Fruit fly (Drosophila melanogaster) Kc167 (cell line): Measurements from ENCODE around the gene Lgr1.

Experiments
- Myc ChIP-seq: fragments of >200 bp; optimal IDR thresholded peaks from 2 replicates; lab custom pipeline; 2017; ENCODE audit warnings: missing external identifiers
- Sin3A ChIP-seq: fragments of >200 bp; optimal IDR thresholded peaks from 2 replicates; lab custom pipeline; 2018; ENCODE audit warnings: missing external identifiers
- h ChIP-seq: fragments of >200 bp; optimal IDR thresholded peaks from 3 replicates; lab custom pipeline; 2018; ENCODE audit warnings: missing external identifiers
- psq ChIP-seq: fragments of >200 bp; optimal IDR thresholded peaks from 2 replicates; lab custom pipeline; 2017; ENCODE audit warnings: missing external identifiers
- ttk ChIP-seq: sonication (Bioruptor generic); optimal IDR thresholded peaks from 2 replicates; lab custom pipeline; 2017; ENCODE audit warnings: missing external identifiers

DNA sequence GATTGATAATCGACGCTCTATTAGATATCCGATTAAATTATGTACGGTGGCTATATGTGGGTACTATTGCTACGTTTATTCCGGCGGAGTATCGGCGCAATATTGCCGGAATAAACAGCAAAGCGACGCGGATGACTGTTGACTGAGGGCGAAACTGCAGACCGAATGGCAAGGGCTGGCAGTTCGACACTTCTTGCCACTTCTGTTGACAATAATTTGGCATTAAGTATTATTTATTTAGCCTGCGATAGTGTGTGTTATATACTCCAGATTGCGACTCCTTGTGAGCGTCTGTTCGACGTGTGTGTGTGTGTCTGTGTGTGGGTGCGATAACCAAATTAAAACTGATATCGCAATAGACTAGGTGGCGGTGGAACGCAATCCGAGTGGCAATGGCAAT, 33.3 kb downstream of the Lgr1 start:
- TF ChIP-seq h (lab: Kevin White, UChicago) = no peak
- no peak for TF ChIP-seq Sin3A (lab: Kevin White, UChicago)
- TF ChIP-seq psq (lab: Kevin White, UChicago) = no peak
- TF ChIP-seq Myc = no peak
- no peak for TF ChIP-seq ttk (lab: Kevin White, UChicago)
